Worm (Caenorhabditis elegans) whole organism, young adult: ENCODE measurements around the gene skr-19.

Experiments used
- Y79H2A.3 ChIP-seq: fragments of 200-800 bp; sonication (Bioruptor generic); conservative IDR thresholded peaks from 2 replicates; pipeline ENCODE4 v1.3.6; 2022; ENCODE audit warnings: missing genetic modification reagents, missing genetic modification characterization, missing compliant biosample characterization
- him-1 ChIP-seq: sonication (generic microtip); optimal IDR thresholded peaks from 2 replicates; lab custom pipeline; 2016; ENCODE audit warnings: missing genotype, missing genetic modification reagents, missing genetic modification characterization, missing compliant biosample characterization
- mes-4 ChIP-seq: sonication (generic microtip); optimal IDR thresholded peaks from 2 replicates; lab custom pipeline; 2016; ENCODE audit warnings: missing genotype, missing genetic modification characterization, missing compliant biosample characterization
- somi-1 ChIP-seq: fragments of 200-800 bp; sonication (Bioruptor generic); optimal IDR thresholded peaks from 2 replicates; lab custom pipeline; 2018; ENCODE audit warnings: mild to moderate bottlenecking, missing genetic modification characterization, missing compliant biosample characterization
- unc-62 ChIP-seq: fragments of 150-350 bp; optimal IDR thresholded peaks from 2 replicates; lab custom pipeline; 2014; ENCODE audit warnings: missing biosample characterization, missing genetic modification reagents, missing genetic modification characterization

DNA sequence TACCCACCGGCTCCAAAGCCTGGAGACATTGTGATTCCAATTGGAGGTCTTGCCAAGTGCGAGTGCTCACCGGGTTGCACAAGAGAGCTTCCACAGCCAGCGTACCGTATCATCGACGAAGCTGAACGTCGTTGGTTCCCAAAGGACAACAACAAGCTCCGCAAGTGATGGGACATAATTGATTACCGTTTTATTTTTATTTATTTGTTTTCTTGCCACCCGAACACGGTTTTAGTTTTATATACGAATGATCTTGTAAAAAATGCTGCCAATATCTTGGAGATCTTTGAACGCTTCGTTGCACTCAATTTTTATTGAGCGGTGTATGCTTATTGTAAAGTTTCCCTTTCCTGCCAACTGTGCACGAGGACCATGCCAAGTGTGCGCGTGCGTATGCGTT is 13.7 kb upstream of the skr-19 start, which contains the start of gene K08H2.4:
- TF ChIP-seq mes-4, result no peak
- TF ChIP-seq him-1, result no peak
- no peak for TF ChIP-seq somi-1 (GFP tag; lab: Kevin White, UChicago)
- no peak for TF ChIP-seq Y79H2A.3
- TF ChIP-seq unc-62 (GFP tag; lab: Kevin White, UChicago), result no peak
